Worm (Caenorhabditis elegans): ENCODE data around the gene gakh-1.

ce11 chrX:5763292-5763691 is 19.0 kb upstream of the gakh-1 start, which contains the start of gene tag-294:
- no peak for TF ChIP-seq ama-1 (optimal IDR thresholded peaks at IDR 0.05)
- TF ChIP-seq hnd-1 (tag; optimal IDR thresholded peaks at IDR 0.05) = no peak
